Worm (Caenorhabditis elegans): ENCODE results near the gene rnp-7.
A peak's percentile ranks its signal among the peaks of the same experiment; 100 is the strongest.

Gene rnp-7

DNA sequence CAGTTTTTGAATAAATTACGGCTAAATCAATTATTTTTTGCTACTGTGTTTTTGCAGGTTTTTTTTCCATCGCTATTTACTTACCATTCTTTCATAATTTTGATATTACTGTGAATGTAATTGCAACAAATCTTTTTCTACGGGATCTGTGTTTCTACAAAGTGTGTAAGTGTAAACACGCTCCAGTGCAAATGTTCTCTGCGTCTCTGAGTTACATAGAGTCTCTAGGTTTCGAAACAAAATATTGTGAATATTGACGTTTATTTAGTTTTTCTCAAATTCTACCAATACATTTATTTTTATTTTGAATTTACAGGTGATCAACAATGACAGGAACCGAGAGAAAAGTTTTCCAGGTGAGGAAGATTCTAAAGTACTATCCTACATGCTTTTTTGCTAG, 23.1 kb upstream of the rnp-7 start, which contains the start of gene yju-2 (continued):
- TF ChIP-seq hlh-17 (GFP tag; optimal IDR thresholded peaks at IDR 0.05; ENCODE audit: borderline replicate concordance): no peak
- peak; percentile 31 for TF ChIP-seq ama-1 (optimal IDR thresholded peaks at IDR 0.05)
- TF ChIP-seq unc-130 (tag; optimal IDR thresholded peaks at IDR 0.05): no peak
- TF ChIP-seq nhr-77 (tag; optimal IDR thresholded peaks at IDR 0.05): peak; percentile 21
- no peak for TF ChIP-seq fkh-10 (GFP tag; optimal IDR thresholded peaks at IDR 0.05)
- TF ChIP-seq nhr-85 (tag): peak; percentile 67
- peak; percentile 27 for TF ChIP-seq swsn-7 (tag; optimal IDR thresholded peaks at IDR 0.05)
- peak; percentile 30 for TF ChIP-seq nhr-19 (GFP tag; conservative IDR thresholded peaks at IDR 0.05)
- peak; percentile 59 for TF ChIP-seq lin-14 (GFP tag; optimal IDR thresholded peaks at IDR 0.05)
- TF ChIP-seq tbx-2 (tag; optimal IDR thresholded peaks at IDR 0.05): peak; percentile 13
- TF ChIP-seq ceh-90 (tag; optimal IDR thresholded peaks at IDR 0.05): no peak
- peak in 1 of 6 experiments; percentile 47 for TF ChIP-seq elt-3 (tag; optimal IDR thresholded peaks at IDR 0.05)
- no peak for TF ChIP-seq nhr-28 (tag; optimal IDR thresholded peaks at IDR 0.05)
- peak; percentile 28 for TF ChIP-seq ztf-4 (tag; optimal IDR thresholded peaks at IDR 0.05)
- TF ChIP-seq xbp-1 (tag; optimal IDR thresholded peaks at IDR 0.05): peak; percentile 54
- TF ChIP-seq zag-1 (tag; optimal IDR thresholded peaks at IDR 0.05): no peak
- peak; percentile 53 to 86 for TF ChIP-seq lin-35 (GFP tag; optimal IDR thresholded peaks at IDR 0.05)
- no peak for TF ChIP-seq ces-1 (GFP tag; optimal IDR thresholded peaks at IDR 0.05)
- no peak for TF ChIP-seq pag-3 (tag; optimal IDR thresholded peaks at IDR 0.05; ENCODE audit: borderline replicate concordance, insufficient read depth)
- peak; percentile 1 for TF ChIP-seq vab-15 (tag; optimal IDR thresholded peaks at IDR 0.05)
- TF ChIP-seq lin-13 (GFP tag; optimal IDR thresholded peaks at IDR 0.05): peak; percentile 70
- TF ChIP-seq dpl-1 (GFP tag; optimal IDR thresholded peaks at IDR 0.05): peak; percentile 51 to 72 (median 70)
- TF ChIP-seq hpl-2 (GFP tag; optimal IDR thresholded peaks at IDR 0.05): peak; percentile 33
- no peak for TF ChIP-seq ets-5 (GFP tag; IDR thresholded peaks at IDR 0.05)
- TF ChIP-seq C34B4.2 (tag; optimal IDR thresholded peaks at IDR 0.05): no peak
- TF ChIP-seq unc-30 (tag; optimal IDR thresholded peaks at IDR 0.05): no peak
- peak in 2 of 3 experiments; percentile 28 to 75 for TF ChIP-seq ceh-82 (tag; optimal IDR thresholded peaks at IDR 0.05)
- no peak for TF ChIP-seq C04F5.9 (tag; optimal IDR thresholded peaks at IDR 0.05)
- no peak for TF ChIP-seq unc-62 (GFP tag; optimal IDR thresholded peaks at IDR 0.05)
- no peak for TF ChIP-seq sox-4 (tag; optimal IDR thresholded peaks at IDR 0.05)
- TF ChIP-seq efl-3 (GFP tag; optimal IDR thresholded peaks at IDR 0.05): no peak
- TF ChIP-seq fkh-8 (tag; optimal IDR thresholded peaks at IDR 0.05): peak; percentile 33
- TF ChIP-seq pqm-1 (tag; optimal IDR thresholded peaks at IDR 0.05): no peak
- no peak for TF ChIP-seq mab-9 (GFP tag; IDR thresholded peaks at IDR 0.05)
- peak; percentile 45 for TF ChIP-seq F16B12.6 (tag; optimal IDR thresholded peaks at IDR 0.05)
- TF ChIP-seq efl-1 (optimal IDR thresholded peaks at IDR 0.05): peak; percentile 74 to 83
- peak; percentile 63 to 95 for TF ChIP-seq efl-1 (GFP tag; optimal IDR thresholded peaks at IDR 0.05 in 1 of 2)
- peak; percentile 61 for TF ChIP-seq nhr-47 (tag; optimal IDR thresholded peaks at IDR 0.05)
- TF ChIP-seq ceh-8 (GFP tag; optimal IDR thresholded peaks at IDR 0.05): no peak
- peak; percentile 40 for TF ChIP-seq nhr-20 (tag; optimal IDR thresholded peaks at IDR 0.05)
- TF ChIP-seq nhr-71 (tag; optimal IDR thresholded peaks at IDR 0.05): peak; percentile 69
- peak; percentile 41 for TF ChIP-seq nhr-90 (tag; optimal IDR thresholded peaks at IDR 0.05; ENCODE audit: poor library complexity)
- no peak for TF ChIP-seq alr-1 (tag; optimal IDR thresholded peaks at IDR 0.05; ENCODE audit: borderline replicate concordance)
- no peak for TF ChIP-seq nhr-84 (tag; optimal IDR thresholded peaks at IDR 0.05)
- TF ChIP-seq nhr-12 (tag; optimal IDR thresholded peaks at IDR 0.05): no peak
- TF ChIP-seq fkh-4 (tag; optimal IDR thresholded peaks at IDR 0.05; ENCODE audit: borderline replicate concordance): no peak
- no peak for TF ChIP-seq Y116A8C.19 (tag; optimal IDR thresholded peaks at IDR 0.05; ENCODE audit: borderline replicate concordance)
- TF ChIP-seq unc-98 (GFP tag; IDR thresholded peaks at IDR 0.05): no peak
- peak; percentile 65 for TF ChIP-seq rnt-1 (tag; optimal IDR thresholded peaks at IDR 0.05)
- TF ChIP-seq lin-15B (tag; optimal IDR thresholded peaks at IDR 0.05): peak; percentile 82
- peak; percentile 9; the same call in 1 of the 2 replicates for TF ChIP-seq ceh-88 (GFP tag; IDR thresholded peaks at IDR 0.05)
- TF ChIP-seq snu-23 (GFP tag; optimal IDR thresholded peaks at IDR 0.05): peak; percentile 72
- TF ChIP-seq zip-4 (GFP tag; optimal IDR thresholded peaks at IDR 0.05): no peak
